Fruit fly (Drosophila melanogaster): ENCODE data around the gene CG7884.

Gene CG7884

DNA sequence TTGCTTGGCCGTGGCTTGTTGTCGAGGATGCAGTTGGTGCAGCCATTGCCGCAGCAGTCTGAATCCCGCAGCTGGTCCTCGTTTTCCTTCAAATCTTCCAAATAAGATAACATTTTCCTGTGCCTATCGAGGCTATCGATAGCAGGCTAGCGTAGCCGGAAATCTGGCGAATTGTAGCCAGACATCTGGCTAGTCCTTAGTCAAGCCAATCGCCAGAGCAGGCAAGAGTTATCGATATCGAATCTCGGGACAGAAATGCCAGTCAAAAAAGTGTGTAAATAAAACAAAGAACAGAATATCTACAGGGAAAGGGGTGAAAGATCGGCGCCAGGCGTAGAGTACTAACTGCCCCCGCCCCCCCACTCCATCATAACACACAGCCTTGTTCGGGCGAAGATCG lies 27.1 kb upstream of the CG7884 start, which contains the start of the genes CG7914 and CG14194 (continued):
- no peak for TF ChIP-seq otp (GFP tag; IDR thresholded peaks at IDR 0.05)
- TF ChIP-seq Opbp (GFP tag; IDR thresholded peaks at IDR 0.05; ENCODE audit: partially characterized antibody) = peak; percentile 87
- TF ChIP-seq CG2712 (tag; optimal IDR thresholded peaks at IDR 0.05) = peak; percentile 5
- TF ChIP-seq Sin3A (optimal IDR thresholded peaks at IDR 0.05) = peak; percentile 1
- TF ChIP-seq CG17802 (tag; optimal IDR thresholded peaks at IDR 0.05) = peak; percentile 10
- no peak for TF ChIP-seq HHEX (GFP tag; optimal IDR thresholded peaks at IDR 0.05)
- TF ChIP-seq NfI (GFP tag; optimal IDR thresholded peaks at IDR 0.05) = peak; percentile 12
- peak; percentile 3 for TF ChIP-seq nom (GFP tag; optimal IDR thresholded peaks at IDR 0.05)
- TF ChIP-seq B-H1 (GFP tag; IDR thresholded peaks at IDR 0.05) = no peak
- peak; percentile 19; the same call in 1 of the 2 replicates for TF ChIP-seq onecut (GFP tag; IDR thresholded peaks at IDR 0.05)
- peak; percentile 62 for TF ChIP-seq BEAF-32 (GFP tag; optimal IDR thresholded peaks at IDR 0.05)
- TF ChIP-seq CG14441 (GFP tag; IDR thresholded peaks at IDR 0.05) = no peak
- no peak for TF ChIP-seq CG4854 (GFP tag; optimal IDR thresholded peaks at IDR 0.05)
- no peak for TF ChIP-seq CG13296 (GFP tag; optimal IDR thresholded peaks at IDR 0.05)
- no peak for TF ChIP-seq CG9817 (tag; optimal IDR thresholded peaks at IDR 0.05)
- peak; percentile 7 for TF ChIP-seq sug (tag; optimal IDR thresholded peaks at IDR 0.05)
- TF ChIP-seq CG6813 (GFP tag; optimal IDR thresholded peaks at IDR 0.05) = no peak
- peak; percentile 43 for TF ChIP-seq YL-1 (GFP tag; optimal IDR thresholded peaks at IDR 0.05)
- peak; percentile 65 for TF ChIP-seq E2f2 (GFP tag; IDR thresholded peaks at IDR 0.05)
- no peak for TF ChIP-seq NFAT (GFP tag; IDR thresholded peaks at IDR 0.05)
- TF ChIP-seq amos (GFP tag; IDR thresholded peaks at IDR 0.05; ENCODE audit: partially characterized antibody) = peak; percentile 77
- TF ChIP-seq HmgD (GFP tag; optimal IDR thresholded peaks at IDR 0.05) = peak; percentile 29
- peak; percentile 75 for TF ChIP-seq Scr (GFP tag; IDR thresholded peaks at IDR 0.05; ENCODE audit: partially characterized antibody)
- TF ChIP-seq CG7987 (GFP tag; optimal IDR thresholded peaks at IDR 0.05) = no peak
- TF ChIP-seq NK7.1 (GFP tag; optimal IDR thresholded peaks at IDR 0.05) = no peak
- TF ChIP-seq CG8388 (GFP tag; optimal IDR thresholded peaks at IDR 0.05) = no peak
- TF ChIP-seq inv (GFP tag; IDR thresholded peaks at IDR 0.05; ENCODE audit: partially characterized antibody) = peak; percentile 60
- no peak for TF ChIP-seq CG9609 (GFP tag; optimal IDR thresholded peaks at IDR 0.05)
- TF ChIP-seq jumu (GFP tag; optimal IDR thresholded peaks at IDR 0.05) = no peak
- TF ChIP-seq CG11093 (GFP tag; IDR thresholded peaks at IDR 0.05) = no peak
- TF ChIP-seq CG3726 (GFP tag; IDR thresholded peaks at IDR 0.05) = no peak
- no peak for TF ChIP-seq pfk (GFP tag; optimal IDR thresholded peaks at IDR 0.05)
- TF ChIP-seq gro (GFP tag; optimal IDR thresholded peaks at IDR 0.05) = no peak
- no peak for TF ChIP-seq Oli (tag; optimal IDR thresholded peaks at IDR 0.05)
- TF ChIP-seq zen2 (GFP tag; IDR thresholded peaks at IDR 0.05; ENCODE audit: partially characterized antibody) = peak; percentile 75
- peak; percentile 67 for TF ChIP-seq CG2116 (GFP tag; optimal IDR thresholded peaks at IDR 0.05)
- no peak for TF ChIP-seq tap (tag; optimal IDR thresholded peaks at IDR 0.05)
- peak; percentile 74 for TF ChIP-seq MESR4 (GFP tag; optimal IDR thresholded peaks at IDR 0.05)
- TF ChIP-seq Hr51 (GFP tag; optimal IDR thresholded peaks at IDR 0.05) = no peak
- TF ChIP-seq CG14014 (GFP tag; IDR thresholded peaks at IDR 0.05) = no peak
- TF ChIP-seq phol (tag; optimal IDR thresholded peaks at IDR 0.05) = peak; percentile 22
- TF ChIP-seq CG34224 (GFP tag; IDR thresholded peaks at IDR 0.05; ENCODE audit: partially characterized antibody) = peak; percentile 71; the same call in 2 of the 3 replicates
- TF ChIP-seq gfzf (GFP tag; optimal IDR thresholded peaks at IDR 0.05) = peak; percentile 24
- no peak for TF ChIP-seq D19B (GFP tag; optimal IDR thresholded peaks at IDR 0.05)
- TF ChIP-seq CG18011 (GFP tag; optimal IDR thresholded peaks at IDR 0.05) = peak; percentile 46
- no peak for TF ChIP-seq CG10209 (GFP tag; optimal IDR thresholded peaks at IDR 0.05)
- peak; percentile 86 for TF ChIP-seq CG14860 (GFP tag; IDR thresholded peaks at IDR 0.05; ENCODE audit: partially characterized antibody)
- peak; percentile 80 for TF ChIP-seq mld (GFP tag; IDR thresholded peaks at IDR 0.05; ENCODE audit: partially characterized antibody)
- no peak for TF ChIP-seq eyg (GFP tag; optimal IDR thresholded peaks at IDR 0.05)
- no peak for TF ChIP-seq Bdp1 (GFP tag; optimal IDR thresholded peaks at IDR 0.05)

Measured in whole organism, embryonic.